Fruit fly (Drosophila melanogaster): Measurements from ENCODE around the gene CG6912.

dm6 chr3R:15147038-15147744 is 10.4 kb upstream of the CG6912 start, which contains the start of gene Glys:
- TF ChIP-seq CTCF (optimal IDR thresholded peaks at IDR 0.05), result peak in 1 of 2 experiments; percentile 39
- no peak for TF ChIP-seq CG8478 (optimal IDR thresholded peaks at IDR 0.05)

All from S2 (cell line).